Worm (Caenorhabditis elegans) whole organism, early embryonic: ENCODE results near the gene fmo-5.

ENCODE experiments used
- B0310.2 ChIP-seq: sonication (generic microtip); optimal IDR thresholded peaks from 2 replicates; lab custom pipeline; 2016; ENCODE audit warnings: mild to moderate bottlenecking, missing genetic modification characterization, missing compliant biosample characterization
- F13C5.2 ChIP-seq: sonication (generic microtip); optimal IDR thresholded peaks from 2 replicates; lab custom pipeline; 2017; ENCODE audit warnings: mild to moderate bottlenecking, missing genetic modification characterization, inconsistent platforms, missing compliant biosample characterization
- aly-1 ChIP-seq: sonication (generic microtip); optimal IDR thresholded peaks from 2 replicates; lab custom pipeline; 2016; ENCODE audit warnings: missing genetic modification characterization, missing compliant biosample characterization
- ama-1 ChIP-seq: fragments of 150-350 bp; optimal IDR thresholded peaks from 2 replicates; lab custom pipeline; 2014
- ceh-13 ChIP-seq: fragments of 200-800 bp; sonication (Bioruptor generic); optimal IDR thresholded peaks from 2 replicates; lab custom pipeline; 2018; ENCODE audit warnings: mild to moderate bottlenecking, missing genetic modification characterization, missing compliant biosample characterization
- ceh-36 ChIP-seq: sonication (generic microtip); optimal IDR thresholded peaks from 2 replicates; lab custom pipeline; 2016; ENCODE audit warnings: missing genetic modification characterization, inconsistent platforms, missing compliant biosample characterization
- ets-7 ChIP-seq: sonication (generic microtip); optimal IDR thresholded peaks from 2 replicates; lab custom pipeline; 2016; ENCODE audit warnings: missing genotype, missing genetic modification characterization, missing compliant biosample characterization
- flt-1 ChIP-seq: fragments of 200-800 bp; sonication (Bioruptor generic); IDR thresholded peaks from 2 replicates; pipeline ENCODE4 v1.3.6; 2022; ENCODE audit warnings: missing genetic modification characterization, missing compliant biosample characterization
- hmbx-1 ChIP-seq: sonication (generic microtip); optimal IDR thresholded peaks from 2 replicates; lab custom pipeline; 2016; ENCODE audit warnings: mild to moderate bottlenecking, missing genetic modification characterization, missing compliant biosample characterization
- hmg-4 ChIP-seq: fragments of 200-800 bp; sonication (Bioruptor generic); optimal IDR thresholded peaks from 2 replicates; lab custom pipeline; 2018; ENCODE audit warnings: mild to moderate bottlenecking, missing genetic modification characterization, missing compliant biosample characterization
- hnd-1 ChIP-seq: sonication (generic microtip); optimal IDR thresholded peaks from 2 replicates; lab custom pipeline; 2016; ENCODE audit warnings: missing genetic modification characterization, missing compliant biosample characterization
- pes-1 ChIP-seq: fragments of 200-800 bp; sonication (Bioruptor generic); IDR thresholded peaks from 2 replicates; pipeline ENCODE4 v1.3.6; 2022; ENCODE audit warnings: missing genetic modification reagents, missing genetic modification characterization, missing compliant biosample characterization
- scrt-1 ChIP-seq: fragments of 200-800 bp; sonication (Bioruptor generic); IDR thresholded peaks from 2 replicates; pipeline ENCODE4 v1.3.6; 2022; ENCODE audit warnings: missing genetic modification characterization, missing compliant biosample characterization
- sea-1 ChIP-seq: fragments of 200-800 bp; sonication (Bioruptor generic); conservative IDR thresholded peaks from 2 replicates; pipeline ENCODE4 v1.3.6; 2022; ENCODE audit warnings: missing genetic modification characterization, missing compliant biosample characterization
- tbx-11 ChIP-seq: fragments of 200-800 bp; sonication (Bioruptor generic); IDR thresholded peaks from 2 replicates; pipeline ENCODE4 v1.3.6; 2022; ENCODE audit warnings: missing genetic modification characterization, missing compliant biosample characterization
- tbx-37 ChIP-seq: fragments of 200-800 bp; sonication (Bioruptor generic); conservative IDR thresholded peaks from 2 replicates; pipeline ENCODE4 v1.3.6; 2022; ENCODE audit warnings: missing genetic modification reagents, missing genetic modification characterization, missing compliant biosample characterization
- tra-4 ChIP-seq: sonication (generic microtip); optimal IDR thresholded peaks from 2 replicates; lab custom pipeline; 2017; ENCODE audit warnings: missing genetic modification characterization, missing compliant biosample characterization

fmo-5 gene

ce11 chrV:903460-903859, at the start of gene fmo-5:
TSS of gene fmo-5 (minus strand) at chrV:903665.
- no peak for TF ChIP-seq hnd-1 (tag; lab: Kevin White, UChicago)
- TF ChIP-seq ama-1 (lab: Kevin White, UChicago): no peak
- no peak for TF ChIP-seq tbx-11
- TF ChIP-seq flt-1 (GFP tag; lab: Robert Waterston, UW): no peak
- TF ChIP-seq tbx-37: no peak
- no peak for TF ChIP-seq F13C5.2 (tag; lab: Kevin White, UChicago)
- no peak for TF ChIP-seq sea-1 (GFP tag; lab: Robert Waterston, UW)
- TF ChIP-seq ets-7 (tag; lab: Kevin White, UChicago): no peak
- no peak for TF ChIP-seq scrt-1 (GFP tag; lab: Robert Waterston, UW)

DNA sequence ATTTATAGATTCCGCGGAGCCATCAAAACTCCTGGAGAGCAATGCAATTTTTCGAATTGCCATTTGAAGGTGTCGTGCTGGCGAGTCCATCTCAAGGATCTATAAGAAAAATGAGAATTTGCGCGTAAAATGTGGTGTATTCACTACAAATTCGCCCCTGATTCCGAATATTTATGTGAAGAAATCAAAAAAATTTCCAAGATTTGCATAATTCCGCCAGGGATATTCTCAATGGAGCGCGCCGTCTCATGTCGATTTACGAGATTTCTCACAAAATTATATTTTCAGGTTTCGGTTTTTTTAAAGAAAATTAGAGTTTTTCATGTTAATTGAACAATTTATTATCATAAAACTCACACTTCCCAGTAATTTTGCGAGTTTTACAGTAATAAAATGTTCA, 46.3 kb upstream of the fmo-5 start, which contains the start of gene Y50D4C.6:
Y50D4C.6 (minus strand) TSS at position 101 of the 400 bp plus-strand sequence.
- TF ChIP-seq ama-1 (lab: Kevin White, UChicago) (no peak), scrt-1 (GFP tag; lab: Robert Waterston, UW) (no peak), ceh-13 (no peak), tbx-11 (no peak), ets-7 (tag; lab: Kevin White, UChicago) (no peak), flt-1 (GFP tag; lab: Robert Waterston, UW) (no peak), tbx-37 (no peak), hmg-4 (GFP tag; lab: Kevin White, UChicago) (no peak), F13C5.2 (tag; lab: Kevin White, UChicago) (no peak), ceh-36 (tag; lab: Kevin White, UChicago) (no peak), pes-1 (GFP tag; lab: Robert Waterston, UW) (no peak), hnd-1 (tag; lab: Kevin White, UChicago) (no peak), hmbx-1 (tag; lab: Kevin White, UChicago) (no peak)

ce11 chrV:949084-949483, 45.6 kb upstream of the fmo-5 start:
- TF ChIP-seq tbx-37 (no peak), sea-1 (GFP tag; lab: Robert Waterston, UW) (no peak), flt-1 (GFP tag; lab: Robert Waterston, UW) (no peak), F13C5.2 (tag; lab: Kevin White, UChicago) (no peak), ceh-13 (no peak), ets-7 (tag; lab: Kevin White, UChicago) (no peak), tra-4 (tag; lab: Kevin White, UChicago) (no peak), hmbx-1 (tag; lab: Kevin White, UChicago) (no peak)

DNA sequence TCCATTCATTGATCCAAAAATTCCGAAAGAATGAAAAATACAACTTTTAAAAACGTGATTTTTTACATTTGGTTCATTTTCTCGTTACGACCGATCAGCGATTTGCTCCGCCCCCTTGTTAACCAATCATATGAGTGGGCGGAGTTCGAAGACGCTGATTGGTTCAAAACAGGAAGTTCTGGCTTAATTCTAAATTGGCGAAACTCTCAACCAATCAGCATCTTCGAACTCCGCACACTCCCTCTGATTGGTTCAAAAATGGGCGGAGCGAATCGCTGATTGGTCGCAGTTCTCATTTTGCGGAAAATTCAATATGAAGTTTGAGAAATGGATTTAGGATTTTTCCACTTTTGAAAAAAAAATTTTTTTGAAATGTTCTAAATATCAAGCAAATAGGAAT, 42.4 kb upstream of the fmo-5 start:
- TF ChIP-seq aly-1 (tag; lab: Kevin White, UChicago) (no peak), flt-1 (GFP tag; lab: Robert Waterston, UW) (no peak), hnd-1 (tag; lab: Kevin White, UChicago) (no peak), scrt-1 (GFP tag; lab: Robert Waterston, UW) (no peak), tbx-37 (no peak), pes-1 (GFP tag; lab: Robert Waterston, UW) (no peak), hmg-4 (GFP tag; lab: Kevin White, UChicago) (no peak), ets-7 (tag; lab: Kevin White, UChicago) (no peak), F13C5.2 (tag; lab: Kevin White, UChicago) (no peak), B0310.2 (tag; lab: Kevin White, UChicago) (no peak), ama-1 (lab: Kevin White, UChicago) (no peak), tra-4 (tag; lab: Kevin White, UChicago) (no peak), ceh-13 (no peak), tbx-11 (no peak), hmbx-1 (tag; lab: Kevin White, UChicago) (no peak), ceh-36 (tag; lab: Kevin White, UChicago) (no peak), sea-1 (GFP tag; lab: Robert Waterston, UW) (no peak)

- no peak for TF ChIP-seq ceh-13
- no peak for TF ChIP-seq ama-1 (lab: Kevin White, UChicago)
- TF ChIP-seq tra-4 (tag; lab: Kevin White, UChicago): no peak
- no peak for TF ChIP-seq tbx-37
- TF ChIP-seq aly-1 (tag; lab: Kevin White, UChicago): no peak
Measured at ce11 chrV:945144-945543, 41.7 kb upstream of the fmo-5 start, which contains the start of gene Y50D4C.3. TSS of gene Y50D4C.3 (minus strand) at chrV:945244.

- TF ChIP-seq flt-1 (GFP tag; lab: Robert Waterston, UW): no peak
- no peak for TF ChIP-seq pes-1 (GFP tag; lab: Robert Waterston, UW)
- no peak for TF ChIP-seq sea-1 (GFP tag; lab: Robert Waterston, UW)
- no peak for TF ChIP-seq tbx-11
- TF ChIP-seq ceh-36 (tag; lab: Kevin White, UChicago): no peak
- no peak for TF ChIP-seq F13C5.2 (tag; lab: Kevin White, UChicago)
- no peak for TF ChIP-seq ama-1 (lab: Kevin White, UChicago)
Measured at ce11 chrV:942556-942955, 39.1 kb upstream of the fmo-5 start.

ce11 chrV:939341-939740, 35.9 kb upstream of the fmo-5 start:
- no peak for TF ChIP-seq sea-1 (GFP tag; lab: Robert Waterston, UW)
- TF ChIP-seq ceh-13: no peak
- TF ChIP-seq tbx-11: no peak
- TF ChIP-seq hmg-4 (GFP tag; lab: Kevin White, UChicago): no peak
- no peak for TF ChIP-seq flt-1 (GFP tag; lab: Robert Waterston, UW)
- no peak for TF ChIP-seq F13C5.2 (tag; lab: Kevin White, UChicago)
- TF ChIP-seq hmbx-1 (tag; lab: Kevin White, UChicago): no peak
- no peak for TF ChIP-seq pes-1 (GFP tag; lab: Robert Waterston, UW)
- no peak for TF ChIP-seq tbx-37
- no peak for TF ChIP-seq ets-7 (tag; lab: Kevin White, UChicago)
- no peak for TF ChIP-seq aly-1 (tag; lab: Kevin White, UChicago)
- no peak for TF ChIP-seq tra-4 (tag; lab: Kevin White, UChicago)
- TF ChIP-seq B0310.2 (tag; lab: Kevin White, UChicago): no peak
- TF ChIP-seq ceh-36 (tag; lab: Kevin White, UChicago): no peak
